Worm (Caenorhabditis elegans) whole organism, early embryonic: ENCODE data around the gene lrr-1.

Experiments used
- ama-1 ChIP-seq: fragments of 150-350 bp; optimal IDR thresholded peaks from 2 replicates; lab custom pipeline; 2014
- ceh-13 ChIP-seq: fragments of 200-800 bp; sonication (Bioruptor generic); optimal IDR thresholded peaks from 2 replicates; lab custom pipeline; 2018; ENCODE audit warnings: mild to moderate bottlenecking, missing genetic modification characterization, missing compliant biosample characterization
- hnd-1 ChIP-seq: sonication (generic microtip); optimal IDR thresholded peaks from 2 replicates; lab custom pipeline; 2016; ENCODE audit warnings: missing genetic modification characterization, missing compliant biosample characterization
- scrt-1 ChIP-seq: fragments of 200-800 bp; sonication (Bioruptor generic); IDR thresholded peaks from 2 replicates; pipeline ENCODE4 v1.3.6; 2022; ENCODE audit warnings: missing genetic modification characterization, missing compliant biosample characterization
- sea-1 ChIP-seq: fragments of 200-800 bp; sonication (Bioruptor generic); conservative IDR thresholded peaks from 2 replicates; pipeline ENCODE4 v1.3.6; 2022; ENCODE audit warnings: missing genetic modification characterization, missing compliant biosample characterization

- no peak for TF ChIP-seq ama-1
- no peak for TF ChIP-seq sea-1
- TF ChIP-seq scrt-1 = no peak
- TF ChIP-seq ceh-13 (GFP tag; lab: Kevin White, UChicago) = no peak
- no peak for TF ChIP-seq hnd-1 (tag; lab: Kevin White, UChicago)
Observed at ce11 chrII:5049865-5050342, 13.7 kb upstream of the lrr-1 start, which contains the start of gene F33G12.6.
